Worm (Caenorhabditis elegans) whole organism, L4/young adult: Measurements from ENCODE around the gene F41E6.5.

Experiments
- W03F9.2 ChIP-seq: fragments of 150-350 bp; optimal IDR thresholded peaks from 2 replicates; lab custom pipeline; 2014; ENCODE audit warnings: missing biosample characterization, missing genetic modification characterization
- him-1 ChIP-seq: sonication (generic microtip); optimal IDR thresholded peaks from 2 replicates; lab custom pipeline; 2016; ENCODE audit warnings: missing genotype, missing genetic modification reagents, missing genetic modification characterization, missing compliant biosample characterization

- TF ChIP-seq W03F9.2 (tag; lab: Kevin White, UChicago) (no peak), him-1 (tag; lab: Kevin White, UChicago) (no peak)
Observed at ce11 chrV:8560916-8561315, 42.4 kb upstream of the F41E6.5 start, which contains the start of gene acr-16.
